Fruit fly (Drosophila melanogaster) whole organism, embryonic: ENCODE data around the gene Setx.

Experiments
- Awh ChIP-seq: fragments of 200-800 bp; sonication (Bioruptor generic); IDR thresholded peaks from 2 replicates; pipeline ENCODE4, ENCODE4 v1.3.6; 2022; ENCODE audit warnings: missing biosample characterization, missing genetic modification characterization
- Blimp-1 ChIP-seq: fragments of 200-800 bp; sonication (Bioruptor generic); optimal IDR thresholded peaks from 3 replicates; lab custom pipeline; 2018; ENCODE audit warnings: missing biosample characterization, missing genetic modification characterization, mild to moderate bottlenecking, moderate library complexity, missing genetic modification reagents
- CG11504 ChIP-seq: fragments of 200-800 bp; sonication (Bioruptor generic); optimal IDR thresholded peaks from 3 replicates; lab custom pipeline; 2019; ENCODE audit warnings: missing biosample characterization, mild to moderate bottlenecking, missing genetic modification characterization, moderate library complexity
- CG11560 ChIP-seq: fragments of 200-800 bp; sonication (Bioruptor generic); IDR thresholded peaks from 3 replicates; pipeline ENCODE4 v1.3.6; 2022; ENCODE audit warnings: missing biosample characterization, missing genetic modification characterization
- CG11696 ChIP-seq: fragments of 200-800 bp; sonication (Bioruptor generic); IDR thresholded peaks from 2 replicates; pipeline ENCODE4 v1.3.6; 2022; ENCODE audit warnings: missing biosample characterization, missing genetic modification characterization
- CG12104 ChIP-seq: fragments of 200-800 bp; sonication (Bioruptor generic); optimal IDR thresholded peaks from 3 replicates; lab custom pipeline; 2016; ENCODE audit warnings: missing biosample characterization, missing genetic modification characterization
- CG12299 ChIP-seq: fragments of 200-800 bp; sonication (Bioruptor generic); optimal IDR thresholded peaks from 2 replicates; lab custom pipeline; 2018; ENCODE audit warnings: missing biosample characterization, mild to moderate bottlenecking, missing genetic modification characterization
- CG18619 ChIP-seq: fragments of 200-800 bp; sonication (Bioruptor generic); optimal IDR thresholded peaks from 3 replicates; lab custom pipeline; 2017; ENCODE audit warnings: missing biosample characterization, mild to moderate bottlenecking, missing genetic modification characterization
- CG2116 ChIP-seq: fragments of 200-800 bp; sonication (Bioruptor generic); optimal IDR thresholded peaks from 3 replicates; lab custom pipeline; 2018; ENCODE audit warnings: missing biosample characterization, mild to moderate bottlenecking, missing genetic modification characterization
- CG2129 ChIP-seq: fragments of 200-800 bp; sonication (Bioruptor generic); IDR thresholded peaks from 2 replicates; pipeline ENCODE4 v1.3.6; 2022; ENCODE audit warnings: missing biosample characterization, missing genetic modification characterization; ENCODE audit not compliant: partially characterized antibody
- CG2678 ChIP-seq: fragments of 200-800 bp; sonication (Bioruptor generic); optimal IDR thresholded peaks from 3 replicates; lab custom pipeline; 2019; ENCODE audit warnings: missing biosample characterization, mild to moderate bottlenecking, missing genetic modification characterization, moderate library complexity
- CG2875 ChIP-seq: fragments of 200-800 bp; sonication (Bioruptor generic); optimal IDR thresholded peaks from 2 replicates; lab custom pipeline; 2017; ENCODE audit warnings: missing biosample characterization, mild to moderate bottlenecking, missing genetic modification characterization, missing genetic modification reagents
- CG30020 ChIP-seq: fragments of 200-800 bp; optimal IDR thresholded peaks from 2 replicates; lab custom pipeline; 2019; ENCODE audit warnings: missing biosample characterization, mild to moderate bottlenecking, missing genetic modification characterization, moderate library complexity
- CG30403 ChIP-seq: fragments of 200-800 bp; sonication (Bioruptor generic); optimal IDR thresholded peaks from 3 replicates; lab custom pipeline; 2016; ENCODE audit warnings: missing biosample characterization, missing genetic modification characterization
- CG34376 ChIP-seq: fragments of 200-800 bp; sonication (Bioruptor generic); optimal IDR thresholded peaks from 2 replicates; lab custom pipeline; 2018; ENCODE audit warnings: missing biosample characterization, mild to moderate bottlenecking, missing genetic modification characterization
- CG4282 ChIP-seq: fragments of 200-800 bp; sonication (Bioruptor generic); optimal IDR thresholded peaks from 2 replicates; lab custom pipeline; 2016; ENCODE audit warnings: missing biosample characterization, missing genetic modification characterization
- CG4820 ChIP-seq: fragments of 200-800 bp; sonication (Bioruptor generic); optimal IDR thresholded peaks from 3 replicates; lab custom pipeline; 2016; ENCODE audit warnings: missing biosample characterization, missing genetic modification characterization
- CG9817 ChIP-seq: fragments of 200-800 bp; sonication (Bioruptor generic); optimal IDR thresholded peaks from 2 replicates; lab custom pipeline; 2018; ENCODE audit warnings: missing biosample characterization, mild to moderate bottlenecking, missing genetic modification characterization, moderate library complexity
- CHES-1-like ChIP-seq: fragments of 200-800 bp; sonication (Bioruptor generic); optimal IDR thresholded peaks from 2 replicates; lab custom pipeline; 2016; ENCODE audit warnings: missing biosample characterization, missing genetic modification characterization
- Dip2 ChIP-seq: fragments of 200-800 bp; sonication (Bioruptor generic); IDR thresholded peaks from 2 replicates; pipeline ENCODE4 v1.3.6; 2022; ENCODE audit warnings: missing biosample characterization, missing genetic modification characterization
- Gsc ChIP-seq: fragments of 200-800 bp; sonication (Bioruptor generic); IDR thresholded peaks from 2 replicates; pipeline ENCODE4 v1.3.6; 2022; ENCODE audit warnings: missing biosample characterization, missing genetic modification characterization
- Hey ChIP-seq: fragments of 200-800 bp; sonication (Bioruptor generic); optimal IDR thresholded peaks from 3 replicates; lab custom pipeline; 2018; ENCODE audit warnings: missing biosample characterization, mild to moderate bottlenecking, missing genetic modification characterization
- Lhr ChIP-seq: fragments of 200-800 bp; sonication (Bioruptor generic); optimal IDR thresholded peaks from 3 replicates; lab custom pipeline; 2017; ENCODE audit warnings: mild to moderate bottlenecking, missing biosample characterization, missing genetic modification reagents, missing genetic modification characterization
- Lpt ChIP-seq: fragments of >200 bp; optimal IDR thresholded peaks from 2 replicates; lab custom pipeline; 2018; ENCODE audit warnings: missing biosample characterization, missing genetic modification characterization
- Mad ChIP-seq: fragments of 200-800 bp; sonication (Bioruptor generic); optimal IDR thresholded peaks from 2 replicates; lab custom pipeline; 2016; ENCODE audit warnings: missing biosample characterization, missing genetic modification characterization
- Meics ChIP-seq: fragments of 200-800 bp; sonication (Bioruptor generic); optimal IDR thresholded peaks from 2 replicates; lab custom pipeline; 2017; ENCODE audit warnings: missing biosample characterization, mild to moderate bottlenecking, missing genetic modification characterization
- Neu2 ChIP-seq: fragments of 200-800 bp; sonication (Bioruptor generic); optimal IDR thresholded peaks from 3 replicates; lab custom pipeline; 2016; ENCODE audit warnings: missing biosample characterization, missing genetic modification characterization, borderline replicate concordance
- Nf-YA ChIP-seq: fragments of 200-800 bp; sonication (Bioruptor generic); IDR thresholded peaks from 2 replicates; pipeline ENCODE4 v1.3.6; 2022; ENCODE audit warnings: missing biosample characterization, missing genetic modification characterization
- NfI ChIP-seq: fragments of 200-800 bp; sonication (Bioruptor generic); optimal IDR thresholded peaks from 3 replicates; lab custom pipeline; 2018; ENCODE audit warnings: missing biosample characterization, mild to moderate bottlenecking, missing genetic modification characterization, moderate library complexity
- Oli ChIP-seq: fragments of 200-800 bp; sonication (Bioruptor generic); optimal IDR thresholded peaks from 2 replicates; lab custom pipeline; 2018; ENCODE audit warnings: missing biosample characterization, mild to moderate bottlenecking, missing genetic modification characterization, moderate library complexity
- Ptx1 ChIP-seq: fragments of 200-800 bp; sonication (Bioruptor generic); IDR thresholded peaks from 2 replicates; pipeline ENCODE4 v1.3.6; 2022; ENCODE audit warnings: missing biosample characterization, missing genetic modification characterization
- Taf1 ChIP-seq: fragments of 200-800 bp; sonication (Bioruptor generic); IDR thresholded peaks from 2 replicates; pipeline ENCODE4 v1.3.6; 2022; ENCODE audit warnings: missing biosample characterization, missing genetic modification characterization
- Xbp1 ChIP-seq: fragments of 200-800 bp; sonication (Bioruptor generic); optimal IDR thresholded peaks from 3 replicates; lab custom pipeline; 2016; ENCODE audit warnings: missing biosample characterization, mild to moderate bottlenecking, missing genetic modification characterization
- cas ChIP-seq: fragments of 200-800 bp; sonication (Bioruptor generic); IDR thresholded peaks from 2 replicates; pipeline ENCODE4 v1.3.6; 2022; ENCODE audit warnings: missing biosample characterization, missing genetic modification characterization
- crp ChIP-seq, 2 experiments: fragments of 200-800 bp; sonication (Bioruptor generic); optimal IDR thresholded peaks; 2 replicates in 1 of 2; 3 replicates in 1 of 2; lab custom pipeline; 2017; ENCODE audit warnings: missing biosample characterization in 2 of 2, missing genetic modification characterization in 2 of 2, mild to moderate bottlenecking in 1 of 2, moderate library complexity in 1 of 2
- dpn ChIP-seq, 2 experiments: fragments of 200-800 bp; sonication (Bioruptor generic); optimal IDR thresholded peaks; 3 replicates each; lab custom pipeline; 2016; ENCODE audit warnings: missing biosample characterization in 2 of 2, missing genetic modification characterization in 2 of 2
- hkb ChIP-seq, 2 experiments: fragments of 200-800 bp in 1 of 2; fragments of >200 bp in 1 of 2; sonication (Bioruptor generic) in 1 of 2; IDR thresholded peaks in 1 of 2; optimal IDR thresholded peaks in 1 of 2; 2 replicates each; pipeline versions ENCODE4 v1.3.6 to Lab custom; 2017 to 2022; ENCODE audit warnings: missing biosample characterization in 1 of 2, missing genetic modification characterization in 1 of 2
- hth ChIP-seq: fragments of >200 bp; optimal IDR thresholded peaks from 2 replicates; lab custom pipeline; 2017; ENCODE audit warnings: inconsistent platforms
- ind ChIP-seq: fragments of 200-800 bp; sonication (Bioruptor generic); optimal IDR thresholded peaks from 3 replicates; lab custom pipeline; 2016; ENCODE audit warnings: missing biosample characterization, missing genetic modification characterization
- klu ChIP-seq: fragments of 200-800 bp; sonication (Bioruptor generic); IDR thresholded peaks from 2 replicates; pipeline ENCODE4 v1.3.6; 2022; ENCODE audit warnings: missing biosample characterization, missing genetic modification characterization
- run ChIP-seq: fragments of 200-800 bp; sonication (Bioruptor generic); optimal IDR thresholded peaks from 3 replicates; lab custom pipeline; 2018; ENCODE audit warnings: missing biosample characterization, mild to moderate bottlenecking, missing genetic modification characterization
- sc ChIP-seq, 3 experiments: fragments of >200 bp in 2 of 3; fragments of 200-800 bp in 1 of 3; sonication (Bioruptor generic) in 1 of 3; optimal IDR thresholded peaks; 2 replicates in 2 of 3; 3 replicates in 1 of 3; lab custom pipeline; 2017; ENCODE audit warnings: mild to moderate bottlenecking in 1 of 3, missing biosample characterization in 1 of 3, missing genetic modification characterization in 1 of 3, missing genetic modification reagents in 1 of 3
- tna ChIP-seq: fragments of 200-800 bp; sonication (Bioruptor generic); IDR thresholded peaks from 2 replicates; pipeline ENCODE4 v1.3.6; 2022; ENCODE audit warnings: missing biosample characterization, missing genetic modification characterization; ENCODE audit not compliant: partially characterized antibody
- tup ChIP-seq: fragments of 200-800 bp; sonication (Bioruptor generic); optimal IDR thresholded peaks from 2 replicates; lab custom pipeline; 2016; ENCODE audit warnings: missing biosample characterization, mild to moderate bottlenecking, missing genetic modification characterization, moderate library complexity
- usp ChIP-seq: fragments of >200 bp; optimal IDR thresholded peaks from 2 replicates; lab custom pipeline; 2017; ENCODE audit warnings: missing biosample characterization, missing genetic modification characterization
- vfl ChIP-seq: fragments of 200-800 bp; sonication (Bioruptor generic); optimal IDR thresholded peaks from 2 replicates; lab custom pipeline; 2016; ENCODE audit warnings: missing biosample characterization, missing genetic modification characterization
- wor ChIP-seq: fragments of 200-800 bp; sonication (Bioruptor generic); IDR thresholded peaks from 2 replicates; pipeline ENCODE4 v1.3.6; 2022; ENCODE audit warnings: missing biosample characterization, missing genetic modification characterization

The Setx gene

DNA sequence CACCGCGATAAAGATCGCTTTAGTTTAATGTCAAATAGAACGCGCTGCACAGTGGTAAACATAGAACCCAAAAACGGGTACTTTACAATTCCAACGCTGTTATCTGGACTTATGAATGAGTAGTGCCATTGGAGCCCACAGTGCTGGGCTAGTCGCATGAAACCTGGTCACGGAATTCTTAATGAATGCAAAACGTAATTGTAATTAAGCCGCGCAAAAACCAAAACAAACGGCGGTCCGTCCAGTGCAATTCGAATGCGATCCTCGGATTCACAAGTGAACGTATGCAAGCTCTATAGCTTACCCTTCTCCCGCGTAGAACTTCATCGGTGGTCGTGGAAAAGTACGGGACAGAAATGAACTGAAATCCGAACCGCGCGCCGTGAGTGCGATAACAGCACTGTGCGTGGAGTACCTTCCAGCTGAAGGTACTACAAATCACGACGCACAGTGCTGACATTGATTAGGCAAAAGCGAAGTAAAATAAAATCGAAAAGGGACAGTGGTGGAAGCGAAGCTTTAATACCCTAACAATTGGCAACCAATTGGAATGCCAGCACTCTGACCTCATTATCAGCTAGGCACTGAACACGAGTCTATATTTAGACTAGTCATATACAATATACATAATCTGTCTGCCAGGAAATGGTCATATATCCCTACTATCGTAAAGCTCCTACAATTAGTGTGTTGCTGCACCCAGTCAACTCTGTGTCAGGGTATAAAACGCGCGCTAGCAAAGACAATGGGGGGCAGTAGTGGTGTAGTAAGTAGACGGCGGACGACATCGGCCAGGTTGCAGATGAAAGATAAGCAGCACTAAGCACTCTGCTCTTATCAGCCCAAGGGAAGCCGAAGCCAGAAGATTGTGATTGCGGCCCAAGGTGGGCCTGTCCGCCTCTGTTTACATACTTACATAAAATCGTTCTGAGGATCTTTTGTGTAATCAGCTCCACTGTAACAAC lies 48.2 kb upstream of the Setx start (continued):
- peak; percentile 30 for TF ChIP-seq tup (GFP tag; lab: Kevin White, UChicago)
- no peak for TF ChIP-seq CG2116 (GFP tag; lab: Kevin White, UChicago)
- TF ChIP-seq crp (GFP tag; optimal IDR thresholded peaks at IDR 0.05; lab: Kevin White, UChicago): no peak
- TF ChIP-seq klu (GFP tag; lab: Robert Waterston, UW): 0 out of 2 replicates have a peak, but pooled peaks have one; percentile 13
- peak; percentile 30; the same call in 1 of the 2 replicates for TF ChIP-seq Gsc (GFP tag; lab: Robert Waterston, UW)
- TF ChIP-seq usp (GFP tag; lab: Kevin White, UChicago): no peak
- peak; percentile 10 for TF ChIP-seq CG12299 (tag; lab: Kevin White, UChicago)
- TF ChIP-seq Ptx1 (GFP tag; lab: Robert Waterston, UW): peak; percentile 74
- TF ChIP-seq hth (lab: Kevin White, UChicago): no peak
- TF ChIP-seq Meics (GFP tag; lab: Kevin White, UChicago): no peak
- TF ChIP-seq Hey (tag; lab: Kevin White, UChicago): peak; percentile 53
- TF ChIP-seq ind (GFP tag; lab: Kevin White, UChicago): peak; percentile 51
- TF ChIP-seq cas (GFP tag; lab: Robert Waterston, UW): no peak
- 0 out of 2 replicates have a peak, but pooled peaks have one; percentile 25 for TF ChIP-seq Awh (GFP tag; lab: Robert Waterston, UW)
- TF ChIP-seq CG2678 (tag; lab: Kevin White, UChicago): peak; percentile 67
- TF ChIP-seq Nf-YA (GFP tag; lab: Robert Waterston, UW): no peak
- peak; percentile 57 for TF ChIP-seq CG11504 (tag; lab: Kevin White, UChicago)
- peak; percentile 56 for TF ChIP-seq Xbp1 (GFP tag; lab: Kevin White, UChicago)
- TF ChIP-seq CG12104 (GFP tag; lab: Kevin White, UChicago): peak; percentile 38
- TF ChIP-seq NfI (GFP tag; lab: Kevin White, UChicago): peak; percentile 24
- TF ChIP-seq dpn (GFP tag; optimal IDR thresholded peaks at IDR 0.05; lab: Kevin White, UChicago): peak; percentile 38 to 48
- TF ChIP-seq Oli (tag; lab: Kevin White, UChicago): peak; percentile 54
- TF ChIP-seq CG18619: no peak
- peak; percentile 33 for TF ChIP-seq CG4820
- no peak for TF ChIP-seq tna (GFP tag; lab: Robert Waterston, UW)
- peak; percentile 58 for TF ChIP-seq CG30403
- peak; percentile 47 for TF ChIP-seq CG9817 (tag; lab: Kevin White, UChicago)
- no peak for TF ChIP-seq Dip2 (GFP tag; lab: Robert Waterston, UW)
- peak; percentile 44 for TF ChIP-seq CHES-1-like (GFP tag; lab: Kevin White, UChicago)
- TF ChIP-seq wor (GFP tag; lab: Robert Waterston, UW): no peak
- TF ChIP-seq Lhr (GFP tag; lab: Kevin White, UChicago): no peak
- no peak for TF ChIP-seq CG2875 (GFP tag; lab: Kevin White, UChicago)
- no peak for TF ChIP-seq run
- no peak for TF ChIP-seq hkb (optimal IDR thresholded peaks at IDR 0.05; lab: Kevin White, UChicago)
- peak; percentile 63 for TF ChIP-seq hkb (GFP tag; IDR thresholded peaks at IDR 0.05; lab: Robert Waterston, UW)
- no peak for TF ChIP-seq CG4282 (GFP tag; lab: Kevin White, UChicago)
- TF ChIP-seq sc (optimal IDR thresholded peaks at IDR 0.05; lab: Kevin White, UChicago): no peak
- TF ChIP-seq sc (GFP tag; optimal IDR thresholded peaks at IDR 0.05; lab: Kevin White, UChicago): peak; percentile 6
- no peak for TF ChIP-seq CG2129 (GFP tag; lab: Robert Waterston, UW)
- TF ChIP-seq Blimp-1 (GFP tag; lab: Kevin White, UChicago): peak; percentile 26
- TF ChIP-seq Taf1 (GFP tag; lab: Robert Waterston, UW): 0 out of 2 replicates have a peak, but pooled peaks have one; percentile 38
- no peak for TF ChIP-seq CG30020
- TF ChIP-seq CG11560: no peak
- TF ChIP-seq Mad (GFP tag; lab: Kevin White, UChicago): peak; percentile 41
- peak; percentile 32 for TF ChIP-seq vfl
- peak; percentile 97 for TF ChIP-seq CG34376 (GFP tag; lab: Kevin White, UChicago)
- no peak for TF ChIP-seq Neu2 (GFP tag; lab: Kevin White, UChicago)
- TF ChIP-seq Lpt: no peak
- TF ChIP-seq CG11696 (GFP tag; lab: Robert Waterston, UW): 0 out of 2 replicates have a peak, but pooled peaks have one; percentile 8
